Worm (Caenorhabditis elegans) whole organism, early embryonic: ENCODE results near the gene srg-68.

Experiments used
- aly-1 ChIP-seq: sonication (generic microtip); optimal IDR thresholded peaks from 2 replicates; lab custom pipeline; 2016; ENCODE audit warnings: missing genetic modification characterization, missing compliant biosample characterization
- ama-1 ChIP-seq: fragments of 150-350 bp; optimal IDR thresholded peaks from 2 replicates; lab custom pipeline; 2014
- scrt-1 ChIP-seq: fragments of 200-800 bp; sonication (Bioruptor generic); IDR thresholded peaks from 2 replicates; pipeline ENCODE4 v1.3.6; 2022; ENCODE audit warnings: missing genetic modification characterization, missing compliant biosample characterization

DNA sequence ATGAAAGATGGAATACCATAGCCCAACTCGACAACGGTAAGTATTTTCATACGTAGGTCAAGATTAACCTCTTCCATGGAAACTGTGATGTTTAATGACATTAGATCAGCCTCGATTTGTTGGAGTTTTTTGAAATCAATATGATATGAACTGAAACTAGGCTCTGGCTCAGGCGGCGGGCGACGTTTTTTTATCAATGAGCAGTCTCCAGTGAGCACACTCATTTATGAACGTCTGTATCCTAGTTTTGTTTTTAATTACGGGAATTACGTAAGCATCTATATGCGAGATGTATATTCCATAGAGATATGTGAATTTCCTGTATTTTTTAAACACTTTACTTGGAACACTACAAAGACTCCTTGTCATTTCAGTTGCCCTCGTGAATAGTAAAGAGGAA lies 2.3 kb downstream of the srg-68 start, which contains the start of gene srg-67:
- no peak for TF ChIP-seq aly-1 (tag; lab: Kevin White, UChicago)
- no peak for TF ChIP-seq scrt-1 (GFP tag; lab: Robert Waterston, UW)
- no peak for TF ChIP-seq ama-1 (lab: Kevin White, UChicago)
